Worm (Caenorhabditis elegans): Measurements from ENCODE around the gene tatn-1.

Gene tatn-1

ce11 chrX:14753514-14754076, 37.2 kb upstream of the tatn-1 start, which contains the start of gene sucl-1:
sucl-1 (plus strand) TSS chrX:14754026.
- TF ChIP-seq flt-1 (GFP tag; IDR thresholded peaks at IDR 0.05) (no peak), hmg-4 (GFP tag; optimal IDR thresholded peaks at IDR 0.05) (peak; percentile 83), ceh-36 (tag; optimal IDR thresholded peaks at IDR 0.05) (no peak), hmbx-1 (tag; optimal IDR thresholded peaks at IDR 0.05) (no peak), F13C5.2 (tag; optimal IDR thresholded peaks at IDR 0.05) (peak; percentile 67), tbx-37 (GFP tag; conservative IDR thresholded peaks at IDR 0.05) (no peak), sea-1 (GFP tag; conservative IDR thresholded peaks at IDR 0.05) (peak; percentile 54; the same call in 1 of the 2 replicates), scrt-1 (GFP tag; IDR thresholded peaks at IDR 0.05) (no peak), ets-7 (tag; optimal IDR thresholded peaks at IDR 0.05) (no peak)

ce11 chrX:14755847-14756246, 35.0 kb upstream of the tatn-1 start:
- TF ChIP-seq flt-1 (GFP tag; IDR thresholded peaks at IDR 0.05) = no peak
- TF ChIP-seq hmg-4 (GFP tag; optimal IDR thresholded peaks at IDR 0.05) = no peak

DNA sequence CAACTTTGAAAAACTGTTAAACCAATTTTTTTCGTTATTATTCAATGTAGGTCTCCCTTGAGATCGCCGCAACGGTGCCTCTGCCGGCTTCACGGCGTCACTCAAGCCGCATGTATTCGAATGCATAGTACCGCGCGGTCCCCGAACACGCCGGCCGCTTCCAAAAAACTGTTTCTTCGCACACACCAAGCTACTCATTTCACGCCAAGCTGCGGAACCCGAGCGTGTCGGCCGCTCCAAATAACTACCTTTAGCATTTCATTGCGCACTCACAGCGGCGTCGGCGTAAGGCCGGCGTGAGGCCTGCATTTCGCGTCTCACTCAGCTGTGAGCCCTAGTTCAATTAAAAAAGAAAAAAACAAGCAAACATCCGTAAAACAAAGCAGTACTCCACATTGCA, 34.2 kb upstream of the tatn-1 start:
- TF ChIP-seq pes-1 (GFP tag; IDR thresholded peaks at IDR 0.05) = peak; percentile 16; the same call in 1 of the 2 replicates
- 0 out of 2 replicates have a peak, but pooled peaks have one; percentile 61 for TF ChIP-seq scrt-1 (GFP tag; IDR thresholded peaks at IDR 0.05)
- TF ChIP-seq hmg-4 (GFP tag; optimal IDR thresholded peaks at IDR 0.05) = no peak

- no peak for TF ChIP-seq scrt-1 (GFP tag; IDR thresholded peaks at IDR 0.05)
- no peak for TF ChIP-seq F13C5.2 (tag; optimal IDR thresholded peaks at IDR 0.05)
- no peak for TF ChIP-seq aly-1 (tag; optimal IDR thresholded peaks at IDR 0.05)
- TF ChIP-seq ama-1 (optimal IDR thresholded peaks at IDR 0.05) = no peak
- no peak for TF ChIP-seq tbx-37 (GFP tag; conservative IDR thresholded peaks at IDR 0.05)
- TF ChIP-seq hnd-1 (tag; optimal IDR thresholded peaks at IDR 0.05) = no peak
- TF ChIP-seq sea-1 (GFP tag; conservative IDR thresholded peaks at IDR 0.05) = no peak
- no peak for TF ChIP-seq pes-1 (GFP tag; IDR thresholded peaks at IDR 0.05)
- TF ChIP-seq flt-1 (GFP tag; IDR thresholded peaks at IDR 0.05) = no peak
- TF ChIP-seq tbx-11 (GFP tag; IDR thresholded peaks at IDR 0.05) = no peak
- TF ChIP-seq B0310.2 (tag; optimal IDR thresholded peaks at IDR 0.05) = no peak
- no peak for TF ChIP-seq tra-4 (tag; optimal IDR thresholded peaks at IDR 0.05)
- no peak for TF ChIP-seq ets-7 (tag; optimal IDR thresholded peaks at IDR 0.05)
- no peak for TF ChIP-seq hmbx-1 (tag; optimal IDR thresholded peaks at IDR 0.05)
Observed at ce11 chrX:14757641-14758220, 33.1 kb upstream of the tatn-1 start.

ce11 chrX:14759549-14759948, 31.3 kb upstream of the tatn-1 start:
- TF ChIP-seq flt-1 (GFP tag; IDR thresholded peaks at IDR 0.05) (no peak), F13C5.2 (tag; optimal IDR thresholded peaks at IDR 0.05) (no peak), ets-7 (tag; optimal IDR thresholded peaks at IDR 0.05) (no peak), ceh-36 (tag; optimal IDR thresholded peaks at IDR 0.05) (no peak), B0310.2 (tag; optimal IDR thresholded peaks at IDR 0.05) (no peak), ceh-13 (GFP tag; optimal IDR thresholded peaks at IDR 0.05) (no peak), tra-4 (tag; optimal IDR thresholded peaks at IDR 0.05) (no peak), hnd-1 (tag; optimal IDR thresholded peaks at IDR 0.05) (no peak), hmg-4 (GFP tag; optimal IDR thresholded peaks at IDR 0.05) (no peak), ama-1 (optimal IDR thresholded peaks at IDR 0.05) (no peak), scrt-1 (GFP tag; IDR thresholded peaks at IDR 0.05) (no peak)

DNA sequence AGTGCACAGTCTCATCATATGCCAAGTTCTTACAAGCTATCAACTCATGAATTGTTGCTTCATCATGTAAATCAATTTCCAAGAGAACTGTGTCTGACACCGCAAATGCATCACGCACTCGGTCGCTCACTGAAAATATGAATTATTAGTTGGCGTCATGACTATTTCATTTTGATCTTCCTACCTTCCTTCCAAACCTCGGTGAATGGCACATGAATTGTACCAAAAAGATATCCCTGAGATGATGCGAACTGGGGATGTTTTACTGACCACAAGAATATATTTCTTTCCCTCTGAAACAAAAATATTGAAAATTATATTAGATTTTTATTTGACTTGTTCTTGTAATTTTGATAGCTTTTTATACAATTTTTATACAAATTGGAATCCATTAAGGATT, 30.6 kb upstream of the tatn-1 start:
- no peak for TF ChIP-seq F13C5.2 (tag; optimal IDR thresholded peaks at IDR 0.05)

- no peak for TF ChIP-seq hmg-4 (GFP tag; optimal IDR thresholded peaks at IDR 0.05)
- no peak for TF ChIP-seq sea-1 (GFP tag; conservative IDR thresholded peaks at IDR 0.05)
Observed at ce11 chrX:14761021-14761420, 29.8 kb upstream of the tatn-1 start, which contains the start of gene C05G5.5. C05G5.5 (minus strand) TSS chrX:14761121.

- TF ChIP-seq pes-1 (GFP tag; IDR thresholded peaks at IDR 0.05) (no peak), sea-1 (GFP tag; conservative IDR thresholded peaks at IDR 0.05) (0 out of 2 replicates have a peak, but pooled peaks have one; percentile 10), scrt-1 (GFP tag; IDR thresholded peaks at IDR 0.05) (peak; percentile 49; the same call in 1 of the 2 replicates)
Observed at ce11 chrX:14767813-14768212, 23.0 kb upstream of the tatn-1 start.

- TF ChIP-seq tbx-37 (GFP tag; conservative IDR thresholded peaks at IDR 0.05) (no peak), ama-1 (optimal IDR thresholded peaks at IDR 0.05) (no peak), ceh-36 (tag; optimal IDR thresholded peaks at IDR 0.05) (no peak), aly-1 (tag; optimal IDR thresholded peaks at IDR 0.05) (no peak), tbx-11 (GFP tag; IDR thresholded peaks at IDR 0.05) (no peak), tra-4 (tag; optimal IDR thresholded peaks at IDR 0.05) (no peak), scrt-1 (GFP tag; IDR thresholded peaks at IDR 0.05) (no peak), flt-1 (GFP tag; IDR thresholded peaks at IDR 0.05) (no peak)
Observed at ce11 chrX:14768989-14769388, 21.8 kb upstream of the tatn-1 start.
